Worm (Caenorhabditis elegans) whole organism, mixed stage, embryonic: ENCODE data around the gene srw-79.

Source experiments
- M03D4.4 ChIP-seq: sonication (generic microtip); optimal IDR thresholded peaks from 2 replicates; lab custom pipeline; 2017; ENCODE audit warnings: mild to moderate bottlenecking, missing genetic modification characterization, missing compliant biosample characterization
- bed-3 ChIP-seq: fragments of 200-800 bp; sonication (Bioruptor generic); optimal IDR thresholded peaks from 3 replicates; lab custom pipeline; 2018; ENCODE audit warnings: mild to moderate bottlenecking, missing genetic modification characterization, moderate library complexity, missing compliant biosample characterization
- blmp-1 ChIP-seq: fragments of 150-350 bp; optimal IDR thresholded peaks from 2 replicates; lab custom pipeline; 2014; ENCODE audit warnings: missing biosample characterization, missing genetic modification characterization
- ceh-39 ChIP-seq: fragments of 150-350 bp; optimal IDR thresholded peaks from 2 replicates; lab custom pipeline; 2014; ENCODE audit warnings: missing biosample characterization, missing genetic modification characterization
- ceh-43 ChIP-seq: fragments of 200-800 bp; sonication (Bioruptor generic); optimal IDR thresholded peaks from 2 replicates; lab custom pipeline; 2018; ENCODE audit warnings: mild to moderate bottlenecking, missing genetic modification characterization, moderate library complexity, missing compliant biosample characterization
- ceh-83 ChIP-seq: fragments of 200-800 bp; sonication (Bioruptor generic); optimal IDR thresholded peaks from 2 replicates; lab custom pipeline; 2018; ENCODE audit warnings: mild to moderate bottlenecking, missing genetic modification characterization, missing compliant biosample characterization
- ces-1 ChIP-seq: fragments of 150-350 bp; optimal IDR thresholded peaks from 2 replicates; lab custom pipeline; 2014; ENCODE audit warnings: missing biosample characterization, missing genetic modification reagents, missing genetic modification characterization
- elt-1 ChIP-seq: sonication (generic microtip); optimal IDR thresholded peaks from 2 replicates; lab custom pipeline; 2017; ENCODE audit warnings: missing genetic modification characterization, mild to moderate bottlenecking, missing compliant biosample characterization, antibody characterized with exemption, moderate library complexity, borderline replicate concordance; ENCODE audit not compliant: insufficient read depth
- elt-3 ChIP-seq: fragments of 150-350 bp; optimal IDR thresholded peaks from 2 replicates; lab custom pipeline; 2014; ENCODE audit warnings: missing biosample characterization, missing genetic modification characterization
- hlh-1 ChIP-seq: fragments of 150-350 bp; optimal IDR thresholded peaks from 2 replicates; lab custom pipeline; 2014; ENCODE audit warnings: missing biosample characterization, missing genetic modification reagents, missing genetic modification characterization
- lin-13 ChIP-seq: fragments of 150-350 bp; optimal IDR thresholded peaks from 2 replicates; lab custom pipeline; 2014; ENCODE audit warnings: missing biosample characterization, missing genetic modification characterization
- lin-32 ChIP-seq: fragments of 200-800 bp; sonication (Bioruptor generic); optimal IDR thresholded peaks from 2 replicates; lab custom pipeline; 2018; ENCODE audit warnings: mild to moderate bottlenecking, missing genetic modification characterization, missing compliant biosample characterization
- lsy-2 ChIP-seq: fragments of 150-350 bp; optimal IDR thresholded peaks from 2 replicates; lab custom pipeline; 2014; ENCODE audit warnings: missing biosample characterization, missing genetic modification characterization
- mab-5 ChIP-seq: fragments of 150-350 bp; optimal IDR thresholded peaks from 2 replicates; lab custom pipeline; 2014; ENCODE audit warnings: missing biosample characterization, missing genetic modification characterization
- mep-1 ChIP-seq: fragments of 150-350 bp; optimal IDR thresholded peaks from 2 replicates; lab custom pipeline; 2017; ENCODE audit warnings: missing biosample characterization, missing genetic modification reagents, missing genetic modification characterization, inconsistent platforms
- mls-2 ChIP-seq: sonication (generic microtip); optimal IDR thresholded peaks from 2 replicates; lab custom pipeline; 2016; ENCODE audit warnings: mild to moderate bottlenecking, missing genetic modification characterization, moderate library complexity, missing compliant biosample characterization
- nhr-12 ChIP-seq: fragments of 150-350 bp; optimal IDR thresholded peaks from 2 replicates; lab custom pipeline; 2014; ENCODE audit warnings: missing biosample characterization, missing genetic modification characterization
- nhr-2 ChIP-seq: fragments of 150-350 bp; optimal IDR thresholded peaks from 2 replicates; lab custom pipeline; 2014; ENCODE audit warnings: missing biosample characterization, missing genetic modification characterization
- nhr-28 ChIP-seq: fragments of 150-350 bp; optimal IDR thresholded peaks from 2 replicates; lab custom pipeline; 2014; ENCODE audit warnings: missing biosample characterization, missing genetic modification characterization
- nhr-76 ChIP-seq: sonication (generic microtip); optimal IDR thresholded peaks from 2 replicates; lab custom pipeline; 2017; ENCODE audit warnings: missing biosample characterization, missing genetic modification characterization
- pha-4 ChIP-seq: fragments of 150-350 bp; optimal IDR thresholded peaks from 2 replicates; lab custom pipeline; 2018; ENCODE audit warnings: missing biosample characterization, missing genetic modification reagents, missing genetic modification characterization
- sem-2 ChIP-seq: fragments of 200-800 bp; sonication (Bioruptor generic); optimal IDR thresholded peaks from 2 replicates; lab custom pipeline; 2018; ENCODE audit warnings: mild to moderate bottlenecking, missing genetic modification characterization, missing compliant biosample characterization
- snpc-4 ChIP-seq: fragments of 150-350 bp; optimal IDR thresholded peaks from 2 replicates; lab custom pipeline; 2014; ENCODE audit warnings: missing biosample characterization, missing genetic modification characterization
- sptf-1 ChIP-seq: sonication (generic microtip); optimal IDR thresholded peaks from 2 replicates; lab custom pipeline; 2017; ENCODE audit warnings: mild to moderate bottlenecking, missing genetic modification characterization, moderate library complexity, missing compliant biosample characterization
- tbx-8 ChIP-seq: fragments of 200-800 bp; sonication (Bioruptor generic); optimal IDR thresholded peaks from 2 replicates; lab custom pipeline; 2018; ENCODE audit warnings: mild to moderate bottlenecking, missing genetic modification characterization, moderate library complexity, missing compliant biosample characterization
- unc-62 ChIP-seq: fragments of 150-350 bp; optimal IDR thresholded peaks from 2 replicates; lab custom pipeline; 2014; ENCODE audit warnings: missing biosample characterization, missing genetic modification reagents, missing genetic modification characterization
- zip-8 ChIP-seq: fragments of 150-350 bp; optimal IDR thresholded peaks from 2 replicates; lab custom pipeline; 2014; ENCODE audit warnings: missing biosample characterization, missing genetic modification characterization
- ztf-11 ChIP-seq: fragments of 150-350 bp; optimal IDR thresholded peaks from 2 replicates; lab custom pipeline; 2014; ENCODE audit warnings: missing biosample characterization, missing genetic modification characterization

Gene srw-79

DNA sequence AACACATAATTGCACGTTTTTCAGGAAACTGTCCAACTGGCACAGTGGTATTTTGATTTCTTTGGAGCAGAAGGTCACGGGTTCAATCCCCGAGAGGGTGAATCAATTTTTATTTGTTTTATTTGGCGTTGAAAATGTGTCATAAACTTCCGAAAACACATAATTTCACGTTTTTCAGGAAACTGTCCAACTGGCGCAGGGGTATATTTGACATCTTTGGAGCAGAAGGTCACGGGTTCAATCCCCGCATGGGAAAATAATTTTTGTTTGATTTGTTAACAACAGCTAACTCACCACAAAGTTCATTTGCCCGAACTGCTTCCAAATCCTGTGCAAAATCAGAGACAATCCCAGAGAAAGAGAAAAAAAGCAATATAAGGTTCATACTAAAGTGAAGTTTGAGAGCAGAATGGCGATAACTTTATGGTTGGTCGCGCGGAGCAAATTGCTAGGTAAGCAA is 9.1 kb downstream of the srw-79 start, which contains the start of gene irld-48:
TSS of gene irld-48 (plus strand) at position 410 of the 460 bp plus-strand sequence.
- TF ChIP-seq hlh-1 (no peak), nhr-76 (tag; lab: Kevin White, UChicago) (no peak), mep-1 (tag; lab: Kevin White, UChicago) (no peak), nhr-2 (tag; lab: Kevin White, UChicago) (no peak), elt-3 (tag; lab: Kevin White, UChicago) (no peak), nhr-12 (tag; lab: Kevin White, UChicago) (no peak)

DNA sequence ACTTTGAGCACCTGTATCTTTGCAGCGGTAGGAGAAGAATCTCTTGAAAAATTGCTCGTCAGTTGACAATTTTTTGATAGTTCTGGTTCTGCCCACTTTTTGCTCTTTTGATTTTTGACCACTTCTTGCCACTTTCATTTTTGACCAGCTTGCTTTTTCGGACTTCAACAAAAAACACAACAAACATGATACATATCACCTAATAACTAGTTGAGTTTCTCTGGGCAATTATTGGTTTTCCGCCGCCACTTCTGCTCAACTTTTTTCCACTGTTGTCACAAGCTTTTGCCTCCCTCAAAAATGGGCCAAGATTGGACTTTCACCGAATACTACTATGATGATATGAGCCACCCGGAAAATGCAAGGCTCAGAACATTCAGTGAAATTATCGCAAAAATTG is 11.8 kb downstream of the srw-79 start, which contains the start of gene srw-60:
TSS of gene srw-60 (plus strand) at position 301 of the 400 bp plus-strand sequence.
- TF ChIP-seq bed-3 (GFP tag; lab: Kevin White, UChicago) (no peak), snpc-4 (tag; lab: Kevin White, UChicago) (no peak), tbx-8 (GFP tag; lab: Kevin White, UChicago) (no peak), hlh-1 (no peak), unc-62 (GFP tag; lab: Kevin White, UChicago) (no peak), ztf-11 (tag; lab: Kevin White, UChicago) (no peak), M03D4.4 (tag; lab: Kevin White, UChicago) (no peak)

DNA sequence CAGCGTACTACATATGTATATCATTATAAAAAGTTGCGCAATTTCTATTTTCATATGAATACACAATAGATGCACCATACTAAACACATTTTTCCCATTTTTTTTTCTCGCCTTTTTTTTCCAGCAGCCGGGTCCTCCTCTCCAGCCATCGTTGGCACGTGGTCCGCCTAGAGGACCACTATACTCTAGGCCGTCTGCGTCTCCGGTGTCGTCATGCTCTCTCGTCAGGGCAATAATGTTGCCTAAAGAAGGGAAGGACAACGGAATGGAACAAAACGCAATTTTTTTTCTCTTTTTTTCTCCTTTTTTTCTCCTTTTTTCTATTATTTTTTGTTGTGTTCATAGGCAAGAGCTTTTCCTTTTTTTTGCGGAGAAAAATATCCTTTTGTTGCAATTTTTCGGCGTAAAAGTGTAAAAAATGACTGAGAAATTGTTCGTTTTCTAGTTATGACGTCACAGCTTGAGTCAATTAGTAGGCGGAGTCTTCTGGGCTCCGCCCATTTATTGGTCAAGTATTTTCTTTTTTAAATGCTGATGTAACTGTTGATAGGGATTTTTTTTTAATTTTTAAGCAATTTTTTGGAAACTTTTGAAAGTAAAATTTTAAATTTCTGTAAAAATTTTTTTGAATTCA is 16.1 kb downstream of the srw-79 start:
- TF ChIP-seq elt-1 (tag; lab: Kevin White, UChicago) (no peak), zip-8 (peak; percentile 77)

DNA sequence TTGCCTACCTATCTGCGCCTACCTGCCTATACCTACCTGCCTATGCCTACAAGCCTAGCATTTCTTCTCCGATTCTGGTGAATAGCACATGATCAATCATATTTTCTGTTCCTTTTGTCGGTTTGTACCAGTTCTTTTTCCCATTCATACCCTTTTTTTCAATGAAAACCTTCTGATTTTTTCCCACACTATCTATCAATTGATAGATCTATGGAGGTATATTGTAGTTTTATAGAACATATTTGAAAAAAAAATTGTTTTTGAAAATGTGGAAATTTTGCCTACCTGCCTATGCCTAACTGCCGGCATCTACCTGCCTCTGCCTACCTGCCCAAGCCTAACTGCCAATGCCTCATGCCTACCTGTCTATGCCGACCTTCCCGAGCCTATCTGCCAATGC is 17.1 kb downstream of the srw-79 start:
- TF ChIP-seq ztf-11 (tag; lab: Kevin White, UChicago) (no peak), blmp-1 (tag; lab: Kevin White, UChicago) (no peak), lsy-2 (tag; lab: Kevin White, UChicago) (no peak), nhr-12 (tag; lab: Kevin White, UChicago) (no peak), lin-32 (GFP tag; lab: Kevin White, UChicago) (no peak), sptf-1 (tag; lab: Kevin White, UChicago) (no peak), bed-3 (GFP tag; lab: Kevin White, UChicago) (no peak), mls-2 (tag; lab: Kevin White, UChicago) (no peak), nhr-28 (no peak), ces-1 (no peak), ceh-43 (GFP tag; lab: Kevin White, UChicago) (no peak), ceh-83 (GFP tag; lab: Kevin White, UChicago) (no peak)
- TF ChIP-seq, all 35 proteins: peak for 0

DNA sequence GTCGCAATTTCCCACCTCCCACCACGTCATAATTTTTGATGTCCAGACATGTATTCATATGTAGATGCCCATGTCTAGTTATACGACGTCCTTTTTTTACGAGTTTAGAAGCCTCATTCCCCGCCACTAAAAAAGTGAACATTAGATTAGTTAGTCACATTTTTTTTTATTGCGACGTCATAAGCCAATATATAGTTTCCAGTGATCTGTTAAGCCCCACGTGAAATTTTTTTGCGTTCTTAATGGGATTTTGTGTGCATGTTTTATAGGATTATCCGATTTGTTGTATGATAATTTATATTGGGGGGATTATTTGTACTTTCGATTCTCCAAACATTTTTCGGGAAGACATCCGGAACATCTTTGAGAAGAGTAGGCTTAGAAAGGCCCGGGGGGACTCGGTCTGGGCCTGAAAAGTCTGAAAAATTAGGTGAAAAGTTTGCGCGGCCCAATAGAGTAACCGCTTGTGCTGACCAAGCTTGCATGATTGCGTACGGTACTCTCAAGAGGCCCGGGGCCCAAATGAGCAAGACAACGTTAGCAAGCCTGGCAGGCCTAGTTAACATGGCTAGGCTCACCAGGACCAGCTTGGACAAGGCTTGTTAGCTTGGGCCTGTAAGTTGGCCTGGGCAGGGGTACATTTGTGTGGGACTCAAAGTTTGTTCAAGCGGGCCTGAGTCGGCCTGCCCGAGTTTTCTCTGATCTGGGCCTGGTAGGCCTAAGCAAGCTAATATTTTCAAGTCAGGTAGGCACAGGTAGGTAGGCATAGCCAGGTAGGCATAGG is 18.9 kb downstream of the srw-79 start:
- TF ChIP-seq elt-3 (tag; lab: Kevin White, UChicago) (no peak), M03D4.4 (tag; lab: Kevin White, UChicago) (no peak), zip-8 (no peak), ceh-39 (no peak), mab-5 (tag; lab: Kevin White, UChicago) (no peak), blmp-1 (tag; lab: Kevin White, UChicago) (no peak), sem-2 (no peak), pha-4 (tag; lab: Kevin White, UChicago) (no peak), nhr-76 (tag; lab: Kevin White, UChicago) (no peak), unc-62 (GFP tag; lab: Kevin White, UChicago) (no peak), lin-13 (tag; lab: Kevin White, UChicago) (no peak), tbx-8 (GFP tag; lab: Kevin White, UChicago) (no peak), nhr-12 (tag; lab: Kevin White, UChicago) (no peak), lsy-2 (tag; lab: Kevin White, UChicago) (no peak), nhr-2 (tag; lab: Kevin White, UChicago) (no peak)
